Worm (Caenorhabditis elegans): ENCODE measurements around the gene fkh-5.

fkh-5 gene

ce11 chrIII:4811195-4811594 is 33.3 kb upstream of the fkh-5 start, which contains the start of gene C38D4.7:
TSS of gene C38D4.7 (minus strand) at chrIII:4811295.
- no peak for TF ChIP-seq T07F8.4 (tag; optimal IDR thresholded peaks at IDR 0.05)
- TF ChIP-seq nfya-2 (GFP tag; IDR thresholded peaks at IDR 0.05) = no peak
- no peak for TF ChIP-seq ceh-58 (GFP tag; IDR thresholded peaks at IDR 0.05)
- no peak for TF ChIP-seq lin-40 (tag; optimal IDR thresholded peaks at IDR 0.05)

ce11 chrIII:4814730-4815129 is 29.7 kb upstream of the fkh-5 start, which contains the start of gene arl-6:
TSS of gene arl-6 (minus strand) at chrIII:4814830.
- TF ChIP-seq snpc-4 (GFP tag; optimal IDR thresholded peaks at IDR 0.05) = no peak
- TF ChIP-seq snpc-4 (tag; optimal IDR thresholded peaks at IDR 0.05) = no peak
- no peak for TF ChIP-seq madf-3 (GFP tag; IDR thresholded peaks at IDR 0.05)
- TF ChIP-seq ztf-26 (tag; optimal IDR thresholded peaks at IDR 0.05) = no peak
- no peak for TF ChIP-seq B0019.2 (GFP tag; conservative IDR thresholded peaks at IDR 0.05)
- no peak for TF ChIP-seq B0261.1 (tag; optimal IDR thresholded peaks at IDR 0.05)
- TF ChIP-seq F37B4.10 (GFP tag; IDR thresholded peaks at IDR 0.05) = no peak
- no peak for TF ChIP-seq F10E7.11 (tag; optimal IDR thresholded peaks at IDR 0.05)

ce11 chrIII:4817240-4817639 is 27.2 kb upstream of the fkh-5 start, which contains the start of gene F26A1.4:
TSS of gene F26A1.4 (plus strand) at chrIII:4817540.
- TF ChIP-seq gei-17 (GFP tag; optimal IDR thresholded peaks at IDR 0.05) (no peak), ztf-18 (tag; optimal IDR thresholded peaks at IDR 0.05) (no peak), nfya-2 (GFP tag; IDR thresholded peaks at IDR 0.05) (no peak), hsf-1 (GFP tag; IDR thresholded peaks at IDR 0.05) (no peak), ztf-28 (GFP tag; IDR thresholded peaks at IDR 0.05) (no peak), pbrm-1 (GFP tag; IDR thresholded peaks at IDR 0.05) (no peak)

ce11 chrIII:4819843-4820242 is 24.6 kb upstream of the fkh-5 start, which contains the start of gene F26A1.7:
TSS of gene F26A1.7 (minus strand) at chrIII:4819943.
- no peak for TF ChIP-seq F52B5.7 (tag; optimal IDR thresholded peaks at IDR 0.05)
- TF ChIP-seq zim-3 (tag; optimal IDR thresholded peaks at IDR 0.05) = no peak
- no peak for TF ChIP-seq fkh-3 (tag; optimal IDR thresholded peaks at IDR 0.05)
- TF ChIP-seq rpc-1 (optimal IDR thresholded peaks at IDR 0.05) = no peak
- TF ChIP-seq rpc-1 (tag; optimal IDR thresholded peaks at IDR 0.05) = no peak
- no peak for TF ChIP-seq him-1 (tag; optimal IDR thresholded peaks at IDR 0.05)
- no peak for TF ChIP-seq efl-1 (GFP tag; optimal IDR thresholded peaks at IDR 0.05)
- no peak for TF ChIP-seq let-526 (GFP tag; IDR thresholded peaks at IDR 0.05)
- no peak for TF ChIP-seq die-1 (tag; optimal IDR thresholded peaks at IDR 0.05)
- no peak for TF ChIP-seq D2030.7 (GFP tag; IDR thresholded peaks at IDR 0.05)
- TF ChIP-seq ztf-18 (tag; optimal IDR thresholded peaks at IDR 0.05) = no peak
- no peak for TF ChIP-seq C06A6.2 (GFP tag; conservative IDR thresholded peaks at IDR 0.05)
- no peak for TF ChIP-seq ama-1 (optimal IDR thresholded peaks at IDR 0.05)
- no peak for TF ChIP-seq ama-1 (GFP tag; optimal IDR thresholded peaks at IDR 0.05)
- TF ChIP-seq bed-1 (GFP tag; IDR thresholded peaks at IDR 0.05) = no peak
- no peak for TF ChIP-seq B0019.2 (GFP tag; conservative IDR thresholded peaks at IDR 0.05)

ce11 chrIII:4822140-4822539 is 22.3 kb upstream of the fkh-5 start, which contains the start of gene F26A1.8:
TSS of gene F26A1.8 (minus strand) at chrIII:4822240.
- no peak for TF ChIP-seq mel-28 (tag; optimal IDR thresholded peaks at IDR 0.05; ENCODE audit: borderline replicate concordance)
- no peak for TF ChIP-seq ceh-100 (GFP tag; IDR thresholded peaks at IDR 0.05)
- TF ChIP-seq lsy-27 (tag; optimal IDR thresholded peaks at IDR 0.05; ENCODE audit: borderline replicate concordance, insufficient read depth) = no peak
- TF ChIP-seq T26A5.8 (tag; optimal IDR thresholded peaks at IDR 0.05) = no peak
- TF ChIP-seq C17E4.6 (GFP tag; IDR thresholded peaks at IDR 0.05) = no peak

Measured in whole organism, young adult.